Fruit fly (Drosophila melanogaster) whole organism, embryonic: ENCODE measurements around the gene Tsp29Fb.

Source experiments
- Abd-B ChIP-seq: fragments of 200-800 bp; sonication (Bioruptor generic); optimal IDR thresholded peaks from 2 replicates; lab custom pipeline; 2018; ENCODE audit warnings: missing biosample characterization, mild to moderate bottlenecking, missing genetic modification characterization, moderate library complexity
- Aef1 ChIP-seq: fragments of 200-800 bp; sonication (Bioruptor generic); IDR thresholded peaks from 3 replicates; pipeline ENCODE4 v1.3.6; 2022; ENCODE audit warnings: missing biosample characterization, missing genetic modification characterization
- CG10209 ChIP-seq: fragments of 200-800 bp; sonication (Bioruptor generic); optimal IDR thresholded peaks from 3 replicates; lab custom pipeline; 2017; ENCODE audit warnings: missing biosample characterization, mild to moderate bottlenecking, missing genetic modification characterization, missing genetic modification reagents
- CG10267 ChIP-seq: fragments of 200-800 bp; sonication (Bioruptor generic); optimal IDR thresholded peaks from 2 replicates; lab custom pipeline; 2018; ENCODE audit warnings: missing biosample characterization, mild to moderate bottlenecking, missing genetic modification characterization, moderate library complexity
- CG10462 ChIP-seq: fragments of 200-800 bp; sonication (Bioruptor generic); optimal IDR thresholded peaks from 2 replicates; lab custom pipeline; 2016; ENCODE audit warnings: missing biosample characterization, missing genetic modification characterization
- CG10959 ChIP-seq: fragments of 200-800 bp; sonication (Bioruptor generic); IDR thresholded peaks from 2 replicates; pipeline ENCODE4 v1.3.6; 2022; ENCODE audit warnings: missing biosample characterization, missing genetic modification characterization
- CG11085 ChIP-seq: fragments of 200-800 bp; sonication (Bioruptor generic); IDR thresholded peaks from 2 replicates; pipeline ENCODE4 v1.3.6; 2022; ENCODE audit warnings: missing biosample characterization, missing genetic modification characterization
- CG11504 ChIP-seq: fragments of 200-800 bp; sonication (Bioruptor generic); optimal IDR thresholded peaks from 3 replicates; lab custom pipeline; 2019; ENCODE audit warnings: missing biosample characterization, mild to moderate bottlenecking, missing genetic modification characterization, moderate library complexity
- CG15011 ChIP-seq: fragments of 200-800 bp; sonication (Bioruptor generic); optimal IDR thresholded peaks from 3 replicates; lab custom pipeline; 2018; ENCODE audit warnings: missing biosample characterization, mild to moderate bottlenecking, missing genetic modification characterization
- CG17385 ChIP-seq: fragments of 200-800 bp; sonication (Bioruptor generic); optimal IDR thresholded peaks from 3 replicates; lab custom pipeline; 2018; ENCODE audit warnings: missing biosample characterization, mild to moderate bottlenecking, missing genetic modification characterization
- CG17829 ChIP-seq: fragments of 200-800 bp; optimal IDR thresholded peaks from 2 replicates; lab custom pipeline; 2019; ENCODE audit warnings: missing biosample characterization, mild to moderate bottlenecking, missing genetic modification characterization, moderate library complexity
- CG30020 ChIP-seq: fragments of 200-800 bp; optimal IDR thresholded peaks from 2 replicates; lab custom pipeline; 2019; ENCODE audit warnings: missing biosample characterization, mild to moderate bottlenecking, missing genetic modification characterization, moderate library complexity
- CG30403 ChIP-seq: fragments of 200-800 bp; sonication (Bioruptor generic); optimal IDR thresholded peaks from 3 replicates; lab custom pipeline; 2016; ENCODE audit warnings: missing biosample characterization, missing genetic modification characterization
- CG32532 ChIP-seq: fragments of 200-800 bp; sonication (Bioruptor generic); IDR thresholded peaks from 2 replicates; pipeline ENCODE4 v1.3.6; 2022; ENCODE audit warnings: missing biosample characterization, missing genetic modification characterization
- CG32772 ChIP-seq: fragments of 200-800 bp; sonication (Bioruptor generic); IDR thresholded peaks from 2 replicates; pipeline ENCODE4 v1.3.6; 2022; ENCODE audit warnings: missing biosample characterization, missing genetic modification characterization
- CG3995 ChIP-seq: fragments of 200-800 bp; sonication (Bioruptor generic); optimal IDR thresholded peaks from 3 replicates; lab custom pipeline; 2016; ENCODE audit warnings: missing biosample characterization, missing genetic modification characterization
- CG4424 ChIP-seq: fragments of 200-800 bp; sonication (Bioruptor generic); optimal IDR thresholded peaks from 3 replicates; lab custom pipeline; 2016; ENCODE audit warnings: missing biosample characterization, missing genetic modification characterization
- CG6791 ChIP-seq: fragments of 200-800 bp; sonication (Bioruptor generic); IDR thresholded peaks from 3 replicates; pipeline ENCODE4 v1.3.6; 2022; ENCODE audit warnings: missing biosample characterization, missing genetic modification characterization; ENCODE audit not compliant: partially characterized antibody
- CG7786 ChIP-seq: fragments of 200-800 bp; sonication (Bioruptor generic); optimal IDR thresholded peaks from 2 replicates; lab custom pipeline; 2016; ENCODE audit warnings: missing biosample characterization, missing genetic modification characterization
- Fer2 ChIP-seq: fragments of 200-800 bp; sonication (Bioruptor generic); optimal IDR thresholded peaks from 2 replicates; lab custom pipeline; 2018; ENCODE audit warnings: missing biosample characterization, mild to moderate bottlenecking, missing genetic modification characterization, moderate library complexity
- Fer3 ChIP-seq: fragments of 200-800 bp; sonication (Bioruptor generic); optimal IDR thresholded peaks from 2 replicates; lab custom pipeline; 2018; ENCODE audit warnings: missing biosample characterization, mild to moderate bottlenecking, missing genetic modification characterization, moderate library complexity
- HLHmδ ChIP-seq: fragments of 200-800 bp; sonication (Bioruptor generic); optimal IDR thresholded peaks from 2 replicates; lab custom pipeline; 2018; ENCODE audit warnings: missing biosample characterization, mild to moderate bottlenecking, missing genetic modification characterization, moderate library complexity
- Hmr ChIP-seq: fragments of 200-800 bp; sonication (Bioruptor generic); optimal IDR thresholded peaks from 3 replicates; lab custom pipeline; 2017; ENCODE audit warnings: mild to moderate bottlenecking, missing biosample characterization, missing genetic modification reagents, missing genetic modification characterization
- Optix ChIP-seq: fragments of 200-800 bp; sonication (Bioruptor generic); IDR thresholded peaks from 3 replicates; pipeline ENCODE4 v1.3.6; 2022; ENCODE audit warnings: missing biosample characterization, missing genetic modification characterization
- Pdp1 ChIP-seq, 2 experiments: fragments of 200-800 bp; sonication (Bioruptor generic); optimal IDR thresholded peaks; 3 replicates each; lab custom pipeline; 2016; ENCODE audit warnings: missing biosample characterization in 2 of 2, missing genetic modification characterization in 2 of 2, mild to moderate bottlenecking in 1 of 2, moderate library complexity in 1 of 2
- Ptx1 ChIP-seq: fragments of 200-800 bp; sonication (Bioruptor generic); IDR thresholded peaks from 2 replicates; pipeline ENCODE4 v1.3.6; 2022; ENCODE audit warnings: missing biosample characterization, missing genetic modification characterization
- Rx ChIP-seq: fragments of 200-800 bp; sonication (Bioruptor generic); IDR thresholded peaks from 2 replicates; pipeline ENCODE4 v1.3.6; 2022; ENCODE audit warnings: missing biosample characterization, missing genetic modification characterization
- Taf1 ChIP-seq: fragments of 200-800 bp; sonication (Bioruptor generic); IDR thresholded peaks from 2 replicates; pipeline ENCODE4 v1.3.6; 2022; ENCODE audit warnings: missing biosample characterization, missing genetic modification characterization
- Xrp1 ChIP-seq: fragments of 200-800 bp; sonication (Bioruptor generic); IDR thresholded peaks from 2 replicates; pipeline ENCODE4 v1.3.6; 2022; ENCODE audit warnings: missing biosample characterization, missing genetic modification characterization
- bowl ChIP-seq: fragments of 200-800 bp; sonication (Bioruptor generic); IDR thresholded peaks from 2 replicates; pipeline ENCODE4 v1.3.6; 2022; ENCODE audit warnings: missing biosample characterization, missing genetic modification characterization
- cg ChIP-seq: fragments of 200-800 bp; sonication (Bioruptor generic); optimal IDR thresholded peaks from 3 replicates; lab custom pipeline; 2019; ENCODE audit warnings: missing biosample characterization, mild to moderate bottlenecking, missing genetic modification characterization, moderate library complexity
- croc ChIP-seq: fragments of 200-800 bp; sonication (Bioruptor generic); conservative IDR thresholded peaks from 3 replicates; pipeline ENCODE4 v1.3.6; 2022; ENCODE audit warnings: missing biosample characterization, missing genetic modification characterization
- dpn ChIP-seq, 2 experiments: fragments of 200-800 bp; sonication (Bioruptor generic); optimal IDR thresholded peaks; 3 replicates each; lab custom pipeline; 2016; ENCODE audit warnings: missing biosample characterization in 2 of 2, missing genetic modification characterization in 2 of 2
- gem ChIP-seq: fragments of 200-800 bp; sonication (Bioruptor generic); optimal IDR thresholded peaks from 2 replicates; lab custom pipeline; 2019; ENCODE audit warnings: missing biosample characterization, mild to moderate bottlenecking, missing genetic modification characterization, moderate library complexity
- gfzf ChIP-seq: fragments of 200-800 bp; sonication (Bioruptor generic); optimal IDR thresholded peaks from 2 replicates; lab custom pipeline; 2016; ENCODE audit warnings: missing biosample characterization, mild to moderate bottlenecking, missing genetic modification characterization, moderate library complexity
- gsb ChIP-seq: fragments of 200-800 bp; sonication (Bioruptor generic); IDR thresholded peaks from 2 replicates; pipeline ENCODE4 v1.3.6; 2022; ENCODE audit warnings: missing biosample characterization, missing genetic modification characterization
- kay ChIP-seq: fragments of 200-800 bp; sonication (Bioruptor generic); optimal IDR thresholded peaks from 2 replicates; lab custom pipeline; 2016; ENCODE audit warnings: missing biosample characterization, missing genetic modification characterization
- lmd ChIP-seq: fragments of 200-800 bp; sonication (Bioruptor generic); IDR thresholded peaks from 2 replicates; pipeline ENCODE4 v1.3.6; 2022; ENCODE audit warnings: missing biosample characterization, missing genetic modification characterization
- p53 ChIP-seq: fragments of 200-800 bp; sonication (Bioruptor generic); optimal IDR thresholded peaks from 2 replicates; lab custom pipeline; 2016; ENCODE audit warnings: missing biosample characterization, missing genetic modification characterization
- pan ChIP-seq, 4 experiments: fragments of >200 bp in 3 of 4; fragments of 200-800 bp in 1 of 4; sonication (Bioruptor generic) in 1 of 4; optimal IDR thresholded peaks in 3 of 4; IDR thresholded peaks in 1 of 4; 2 replicates each; pipeline versions ENCODE4 v1.3.6 to Lab custom; 2017 to 2022; ENCODE audit warnings: missing biosample characterization in 2 of 4, missing genetic modification characterization in 2 of 4, mixed read lengths in 1 of 4
- peb ChIP-seq: fragments of 200-800 bp; sonication (Bioruptor generic); IDR thresholded peaks from 2 replicates; pipeline ENCODE4 v1.3.6; 2022; ENCODE audit warnings: missing biosample characterization, missing genetic modification characterization
- ranshi ChIP-seq: fragments of 200-800 bp; sonication (Bioruptor generic); IDR thresholded peaks from 2 replicates; pipeline ENCODE4 v1.3.6; 2022; ENCODE audit warnings: missing biosample characterization, missing genetic modification characterization
- rib ChIP-seq: fragments of 200-800 bp; sonication (Bioruptor generic); IDR thresholded peaks from 2 replicates; pipeline ENCODE4 v1.3.6; 2022; ENCODE audit warnings: missing biosample characterization, missing genetic modification characterization
- sd ChIP-seq: fragments of 200-800 bp; sonication (Bioruptor generic); optimal IDR thresholded peaks from 3 replicates; lab custom pipeline; 2018; ENCODE audit warnings: missing biosample characterization, mild to moderate bottlenecking, missing genetic modification characterization, moderate library complexity
- sob ChIP-seq: fragments of 200-800 bp; sonication (Bioruptor generic); IDR thresholded peaks from 2 replicates; pipeline ENCODE4 v1.3.6; 2022; ENCODE audit warnings: missing biosample characterization, missing genetic modification characterization
- sr ChIP-seq: fragments of 200-800 bp; sonication (Bioruptor generic); IDR thresholded peaks from 3 replicates; pipeline ENCODE4 v1.3.6; 2022; ENCODE audit warnings: missing biosample characterization, missing genetic modification characterization
- unpg ChIP-seq: fragments of 200-800 bp; sonication (Bioruptor generic); optimal IDR thresholded peaks from 3 replicates; lab custom pipeline; 2018; ENCODE audit warnings: missing biosample characterization, mild to moderate bottlenecking, missing genetic modification characterization, moderate library complexity
- wdn ChIP-seq: fragments of 200-800 bp; sonication (Bioruptor generic); IDR thresholded peaks from 2 replicates; pipeline ENCODE4 v1.3.6; 2022; ENCODE audit warnings: missing biosample characterization, missing genetic modification characterization
- wor ChIP-seq: fragments of 200-800 bp; sonication (Bioruptor generic); IDR thresholded peaks from 2 replicates; pipeline ENCODE4 v1.3.6; 2022; ENCODE audit warnings: missing biosample characterization, missing genetic modification characterization
- zfh2 ChIP-seq: fragments of 200-800 bp; sonication (Bioruptor generic); optimal IDR thresholded peaks from 2 replicates; lab custom pipeline; 2016; ENCODE audit warnings: missing biosample characterization, missing genetic modification characterization

Gene Tsp29Fb

DNA sequence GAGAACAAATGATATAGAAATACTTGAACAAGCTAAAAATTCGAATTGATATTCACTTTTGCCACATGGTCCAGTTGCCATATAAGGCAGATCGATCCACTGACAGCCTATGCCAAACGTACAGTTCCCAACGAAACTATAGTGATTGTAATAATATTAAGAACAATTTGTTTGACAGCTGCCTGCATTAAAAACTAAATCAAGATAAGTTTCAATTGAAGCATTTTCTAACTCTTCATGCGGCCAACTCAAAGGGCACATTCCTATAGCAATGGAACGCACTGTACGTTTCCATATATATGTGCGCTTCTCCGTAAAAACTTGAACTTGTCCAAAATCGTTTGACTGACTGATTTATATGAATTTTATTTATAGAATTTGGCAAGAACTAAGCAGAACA is 43.0 kb upstream of the Tsp29Fb start (continued):
- TF ChIP-seq HLHmδ = no peak
- peak; percentile 4 for TF ChIP-seq CG17385 (GFP tag; lab: Kevin White, UChicago)
- peak; percentile 66; the same call in 1 of the 2 replicates for TF ChIP-seq lmd (GFP tag; lab: Robert Waterston, UW)
- TF ChIP-seq zfh2 = peak; percentile 56
- TF ChIP-seq Optix (GFP tag; lab: Robert Waterston, UW) = no peak
- TF ChIP-seq CG32532 (GFP tag; lab: Robert Waterston, UW) = peak; percentile 91
- 0 out of 2 replicates have a peak, but pooled peaks have one; percentile 34 for TF ChIP-seq Taf1 (GFP tag; lab: Robert Waterston, UW)
- TF ChIP-seq sob (GFP tag; lab: Robert Waterston, UW) = peak; percentile 53
- TF ChIP-seq wdn (GFP tag; lab: Robert Waterston, UW) = peak; percentile 47
- no peak for TF ChIP-seq croc (GFP tag; lab: Robert Waterston, UW)
- no peak for TF ChIP-seq peb (GFP tag; lab: Robert Waterston, UW)
- 0 out of 2 replicates have a peak, but pooled peaks have one; percentile 31 for TF ChIP-seq CG10959
- TF ChIP-seq Hmr (GFP tag; lab: Kevin White, UChicago) = peak; percentile 30
- no peak for TF ChIP-seq kay (GFP tag; lab: Kevin White, UChicago)
- no peak for TF ChIP-seq gfzf (GFP tag; lab: Kevin White, UChicago)
- TF ChIP-seq cg (GFP tag; lab: Kevin White, UChicago) = no peak
- TF ChIP-seq unpg (GFP tag; lab: Kevin White, UChicago) = peak; percentile 22
- no peak for TF ChIP-seq CG30020
- peak; percentile 27 for TF ChIP-seq CG7786
- no peak for TF ChIP-seq CG6791 (GFP tag; lab: Robert Waterston, UW)
- TF ChIP-seq Fer2 (tag; lab: Kevin White, UChicago) = peak; percentile 17
- peak; percentile 38; the same call in 1 of the 2 replicates for TF ChIP-seq Rx (GFP tag; lab: Robert Waterston, UW)
- TF ChIP-seq CG10462 = no peak
- no peak for TF ChIP-seq Ptx1 (GFP tag; lab: Robert Waterston, UW)
- peak; percentile 16 for TF ChIP-seq CG4424 (GFP tag; lab: Kevin White, UChicago)
- peak; percentile 51; the same call in 1 of the 2 replicates for TF ChIP-seq gsb (GFP tag; lab: Robert Waterston, UW)
- TF ChIP-seq sr (GFP tag; lab: Robert Waterston, UW) = no peak
- TF ChIP-seq ranshi (GFP tag; lab: Robert Waterston, UW) = peak; percentile 61; the same call in 1 of the 2 replicates
- TF ChIP-seq CG15011 = peak; percentile 7
- no peak for TF ChIP-seq p53 (GFP tag; lab: Kevin White, UChicago)
- no peak for TF ChIP-seq wor (GFP tag; lab: Robert Waterston, UW)
- no peak for TF ChIP-seq CG10267 (tag; lab: Kevin White, UChicago)
- TF ChIP-seq CG10209 (GFP tag; lab: Kevin White, UChicago) = peak; percentile 7
- TF ChIP-seq CG3995 (GFP tag; lab: Kevin White, UChicago) = no peak
- TF ChIP-seq pan (optimal IDR thresholded peaks at IDR 0.05; lab: Kevin White, UChicago) = no peak
- TF ChIP-seq pan (GFP tag; optimal IDR thresholded peaks at IDR 0.05 in 1 of 2, IDR thresholded peaks at IDR 0.05 in 1 of 2) = peak in 1 of 2 experiments; percentile 56
- 0 out of 2 replicates have a peak, but pooled peaks have one; percentile 26 for TF ChIP-seq rib (GFP tag; lab: Robert Waterston, UW)
- no peak for TF ChIP-seq Abd-B (GFP tag; lab: Kevin White, UChicago)
- TF ChIP-seq Pdp1 (GFP tag; optimal IDR thresholded peaks at IDR 0.05; lab: Kevin White, UChicago) = peak; percentile 21 to 53
- TF ChIP-seq gem (tag; lab: Kevin White, UChicago) = peak; percentile 48
- TF ChIP-seq CG11085 (GFP tag; lab: Robert Waterston, UW) = peak; percentile 55; the same call in 1 of the 2 replicates
- peak; percentile 28; the same call in 1 of the 2 replicates for TF ChIP-seq CG32772 (GFP tag; lab: Robert Waterston, UW)
- TF ChIP-seq Aef1 (GFP tag; lab: Robert Waterston, UW) = peak; percentile 55; the same call in 1 of the 3 replicates
- TF ChIP-seq bowl (GFP tag; lab: Robert Waterston, UW) = no peak
- peak; percentile 32; the same call in 1 of the 2 replicates for TF ChIP-seq Xrp1 (GFP tag; lab: Robert Waterston, UW)
- peak; percentile 9 to 39 for TF ChIP-seq dpn (GFP tag; optimal IDR thresholded peaks at IDR 0.05; lab: Kevin White, UChicago)
- peak; percentile 63 for TF ChIP-seq Fer3 (tag; lab: Kevin White, UChicago)
- peak; percentile 33 for TF ChIP-seq CG11504 (tag; lab: Kevin White, UChicago)
- peak; percentile 28 for TF ChIP-seq CG30403
- no peak for TF ChIP-seq CG17829 (tag; lab: Kevin White, UChicago)
- peak; percentile 2 for TF ChIP-seq sd
